Worm (Caenorhabditis elegans): ENCODE results near the gene C44F1.1.
A peak's percentile ranks its signal among the peaks of the same experiment; 100 is the strongest.

C44F1.1 gene

DNA sequence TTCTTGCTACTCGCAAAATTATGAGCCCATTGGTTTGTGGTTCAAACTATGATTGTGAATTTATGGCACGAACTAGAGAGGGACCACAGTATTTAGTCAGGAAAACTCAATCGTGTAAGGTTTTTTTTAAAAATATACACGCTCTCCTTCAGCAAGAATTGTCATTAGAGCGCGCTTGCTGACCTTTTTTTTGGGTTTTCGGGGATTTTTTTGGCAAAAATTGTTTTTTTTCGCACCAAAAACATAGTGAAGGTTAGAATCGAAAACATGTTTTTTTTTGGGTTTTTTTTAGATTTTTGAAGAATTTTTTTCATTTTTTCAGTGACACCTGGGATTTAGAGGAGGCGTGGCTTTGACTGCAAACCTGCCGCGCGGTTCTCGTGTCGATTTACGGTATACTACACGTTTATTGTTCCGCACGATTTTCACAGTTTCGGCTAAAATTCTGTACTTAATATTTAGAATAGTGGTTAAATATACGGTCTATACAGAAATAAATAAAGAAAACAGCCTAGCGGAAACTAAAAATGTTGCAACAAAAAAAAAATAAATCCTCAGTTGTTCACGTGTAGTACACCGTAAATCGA is 49.2 kb downstream of the C44F1.1 start:
- TF ChIP-seq efl-1 (optimal IDR thresholded peaks at IDR 0.05) (peak in 1 of 2 experiments; percentile 11), efl-1 (GFP tag; optimal IDR thresholded peaks at IDR 0.05 in 1 of 2) (no peak), isw-1 (GFP tag; IDR thresholded peaks at IDR 0.05) (no peak)

ce11 chrIII:3713163-3713562 is 52.2 kb downstream of the C44F1.1 start, which contains the start of gene nrde-1:
TSS of gene nrde-1 (plus strand) at chrIII:3713463.
- peak; percentile 42 for TF ChIP-seq nhr-85 (tag)
- TF ChIP-seq blmp-1 (tag; optimal IDR thresholded peaks at IDR 0.05) = no peak

Data from whole organism, L1 larva.